Worm (Caenorhabditis elegans) whole organism, early embryonic: ENCODE results near the gene srg-6.

Experiments used
- B0310.2 ChIP-seq: sonication (generic microtip); optimal IDR thresholded peaks from 2 replicates; lab custom pipeline; 2016; ENCODE audit warnings: mild to moderate bottlenecking, missing genetic modification characterization, missing compliant biosample characterization
- F13C5.2 ChIP-seq: sonication (generic microtip); optimal IDR thresholded peaks from 2 replicates; lab custom pipeline; 2017; ENCODE audit warnings: mild to moderate bottlenecking, missing genetic modification characterization, inconsistent platforms, missing compliant biosample characterization
- aly-1 ChIP-seq: sonication (generic microtip); optimal IDR thresholded peaks from 2 replicates; lab custom pipeline; 2016; ENCODE audit warnings: missing genetic modification characterization, missing compliant biosample characterization
- ama-1 ChIP-seq: fragments of 150-350 bp; optimal IDR thresholded peaks from 2 replicates; lab custom pipeline; 2014
- ceh-13 ChIP-seq: fragments of 200-800 bp; sonication (Bioruptor generic); optimal IDR thresholded peaks from 2 replicates; lab custom pipeline; 2018; ENCODE audit warnings: mild to moderate bottlenecking, missing genetic modification characterization, missing compliant biosample characterization
- ceh-36 ChIP-seq: sonication (generic microtip); optimal IDR thresholded peaks from 2 replicates; lab custom pipeline; 2016; ENCODE audit warnings: missing genetic modification characterization, inconsistent platforms, missing compliant biosample characterization
- ets-7 ChIP-seq: sonication (generic microtip); optimal IDR thresholded peaks from 2 replicates; lab custom pipeline; 2016; ENCODE audit warnings: missing genotype, missing genetic modification characterization, missing compliant biosample characterization
- flt-1 ChIP-seq: fragments of 200-800 bp; sonication (Bioruptor generic); IDR thresholded peaks from 2 replicates; pipeline ENCODE4 v1.3.6; 2022; ENCODE audit warnings: missing genetic modification characterization, missing compliant biosample characterization
- hmbx-1 ChIP-seq: sonication (generic microtip); optimal IDR thresholded peaks from 2 replicates; lab custom pipeline; 2016; ENCODE audit warnings: mild to moderate bottlenecking, missing genetic modification characterization, missing compliant biosample characterization
- hmg-4 ChIP-seq: fragments of 200-800 bp; sonication (Bioruptor generic); optimal IDR thresholded peaks from 2 replicates; lab custom pipeline; 2018; ENCODE audit warnings: mild to moderate bottlenecking, missing genetic modification characterization, missing compliant biosample characterization
- hnd-1 ChIP-seq: sonication (generic microtip); optimal IDR thresholded peaks from 2 replicates; lab custom pipeline; 2016; ENCODE audit warnings: missing genetic modification characterization, missing compliant biosample characterization
- pes-1 ChIP-seq: fragments of 200-800 bp; sonication (Bioruptor generic); IDR thresholded peaks from 2 replicates; pipeline ENCODE4 v1.3.6; 2022; ENCODE audit warnings: missing genetic modification reagents, missing genetic modification characterization, missing compliant biosample characterization
- scrt-1 ChIP-seq: fragments of 200-800 bp; sonication (Bioruptor generic); IDR thresholded peaks from 2 replicates; pipeline ENCODE4 v1.3.6; 2022; ENCODE audit warnings: missing genetic modification characterization, missing compliant biosample characterization
- sea-1 ChIP-seq: fragments of 200-800 bp; sonication (Bioruptor generic); conservative IDR thresholded peaks from 2 replicates; pipeline ENCODE4 v1.3.6; 2022; ENCODE audit warnings: missing genetic modification characterization, missing compliant biosample characterization
- tbx-11 ChIP-seq: fragments of 200-800 bp; sonication (Bioruptor generic); IDR thresholded peaks from 2 replicates; pipeline ENCODE4 v1.3.6; 2022; ENCODE audit warnings: missing genetic modification characterization, missing compliant biosample characterization
- tbx-37 ChIP-seq: fragments of 200-800 bp; sonication (Bioruptor generic); conservative IDR thresholded peaks from 2 replicates; pipeline ENCODE4 v1.3.6; 2022; ENCODE audit warnings: missing genetic modification reagents, missing genetic modification characterization, missing compliant biosample characterization
- tra-4 ChIP-seq: sonication (generic microtip); optimal IDR thresholded peaks from 2 replicates; lab custom pipeline; 2017; ENCODE audit warnings: missing genetic modification characterization, missing compliant biosample characterization

The srg-6 gene

DNA sequence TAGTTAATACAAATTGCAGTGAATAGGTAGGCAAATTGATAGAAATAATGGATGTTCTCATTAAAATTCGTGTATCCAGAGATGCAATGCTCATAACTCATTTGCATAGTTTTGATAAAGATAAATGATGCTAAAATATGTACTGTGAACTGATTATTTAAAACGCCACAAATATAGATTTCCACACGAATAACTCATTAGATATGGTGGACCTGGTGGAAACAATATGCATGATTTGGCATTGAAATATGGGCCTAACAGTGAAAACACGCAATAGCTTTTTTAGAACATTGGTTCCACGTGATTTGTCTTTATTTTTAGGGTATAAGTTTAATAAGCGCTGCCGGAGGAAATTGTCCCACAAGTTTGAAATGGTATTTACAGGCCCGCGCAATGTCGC is 4.5 kb upstream of the srg-6 start, which contains the start of gene srg-3:
Gene srg-3, minus strand, starts transcription at position 101 of the 400 bp plus-strand sequence.
- TF ChIP-seq ama-1 (lab: Kevin White, UChicago) (no peak), aly-1 (tag; lab: Kevin White, UChicago) (no peak), hnd-1 (tag; lab: Kevin White, UChicago) (no peak), pes-1 (GFP tag; lab: Robert Waterston, UW) (no peak), sea-1 (no peak), tbx-11 (GFP tag; lab: Robert Waterston, UW) (no peak), ets-7 (no peak), B0310.2 (tag; lab: Kevin White, UChicago) (no peak), flt-1 (GFP tag; lab: Robert Waterston, UW) (no peak), tbx-37 (GFP tag; lab: Robert Waterston, UW) (no peak), scrt-1 (no peak), hmbx-1 (no peak), tra-4 (no peak), ceh-36 (tag; lab: Kevin White, UChicago) (no peak), hmg-4 (GFP tag; lab: Kevin White, UChicago) (no peak)

DNA sequence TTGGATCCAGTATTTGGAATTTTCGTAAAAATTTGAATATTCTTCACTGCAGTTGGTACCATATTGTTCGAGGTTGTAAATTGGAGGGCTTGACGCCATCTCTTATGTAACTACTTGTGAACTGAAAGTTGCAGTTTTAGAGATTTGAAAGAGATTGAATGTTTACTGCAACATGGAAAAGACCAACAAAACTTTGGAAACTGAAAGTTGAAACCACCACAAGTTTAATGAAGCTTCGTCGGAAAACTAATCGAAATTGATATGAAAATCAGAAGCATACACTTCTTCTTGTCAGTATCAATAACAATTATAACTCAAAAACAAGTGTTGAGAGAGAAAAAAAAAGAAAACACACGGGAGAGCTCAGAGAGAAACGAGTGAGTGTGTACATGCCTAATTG is 2.2 kb upstream of the srg-6 start, which contains the start of gene srg-7:
Gene srg-7, minus strand, starts transcription at position 101 of the 400 bp plus-strand sequence.
- TF ChIP-seq F13C5.2 (tag; lab: Kevin White, UChicago) (no peak), tra-4 (no peak), tbx-11 (GFP tag; lab: Robert Waterston, UW) (no peak), ceh-13 (GFP tag; lab: Kevin White, UChicago) (no peak), B0310.2 (tag; lab: Kevin White, UChicago) (no peak), pes-1 (GFP tag; lab: Robert Waterston, UW) (no peak), sea-1 (no peak), flt-1 (GFP tag; lab: Robert Waterston, UW) (no peak), ets-7 (no peak), ceh-36 (tag; lab: Kevin White, UChicago) (no peak), hmbx-1 (no peak), ama-1 (lab: Kevin White, UChicago) (no peak), hnd-1 (tag; lab: Kevin White, UChicago) (no peak), hmg-4 (GFP tag; lab: Kevin White, UChicago) (no peak)

DNA sequence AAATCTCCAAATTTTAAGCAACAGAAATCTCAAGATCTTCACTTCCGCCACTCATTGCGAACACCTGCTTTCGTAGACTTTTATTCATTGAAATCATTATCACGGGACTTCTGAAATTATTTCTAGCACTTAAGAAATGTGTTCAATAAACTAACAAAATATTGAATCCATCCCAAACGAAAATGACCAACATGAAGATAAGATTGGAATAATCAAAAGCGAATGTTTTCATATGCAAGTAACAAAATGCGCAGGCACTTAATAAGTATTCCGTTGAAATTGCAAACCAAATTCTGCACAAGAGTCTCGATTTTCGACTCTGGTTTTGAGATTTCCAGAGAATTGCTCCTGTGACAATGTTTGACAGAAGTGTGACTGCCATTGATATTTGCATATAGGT is 1.4 kb downstream of the srg-6 start, which contains the start of gene srg-5:
Gene srg-5, minus strand, starts transcription at position 101 of the 400 bp plus-strand sequence.
- no peak for TF ChIP-seq hmg-4 (GFP tag; lab: Kevin White, UChicago)
- no peak for TF ChIP-seq aly-1 (tag; lab: Kevin White, UChicago)
- no peak for TF ChIP-seq ceh-13 (GFP tag; lab: Kevin White, UChicago)
- no peak for TF ChIP-seq ets-7
- no peak for TF ChIP-seq hnd-1 (tag; lab: Kevin White, UChicago)
- TF ChIP-seq ama-1 (lab: Kevin White, UChicago), result no peak
- TF ChIP-seq ceh-36 (tag; lab: Kevin White, UChicago), result no peak

DNA sequence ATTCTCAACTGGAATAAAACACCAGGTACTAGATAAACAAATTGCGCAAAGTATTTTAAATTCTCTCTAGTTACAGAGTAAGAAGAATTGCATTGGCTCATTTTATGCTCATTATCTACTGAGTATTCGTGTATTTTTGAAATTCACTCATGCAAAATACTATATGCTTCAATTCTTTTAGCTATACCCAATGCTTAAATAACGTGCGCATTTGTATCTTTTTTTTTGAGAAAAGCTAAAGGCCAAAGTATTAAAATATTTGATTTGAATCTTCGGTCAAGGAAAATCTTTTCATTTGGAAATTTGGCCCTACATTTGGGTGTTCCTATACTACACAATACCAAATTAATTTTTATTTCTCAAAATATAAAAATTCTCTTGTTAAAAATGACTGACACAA is 3.8 kb downstream of the srg-6 start, which contains the start of gene srg-4:
Gene srg-4, minus strand, starts transcription at position 101 of the 400 bp plus-strand sequence.
- TF ChIP-seq tra-4 (no peak), hmbx-1 (no peak), tbx-11 (GFP tag; lab: Robert Waterston, UW) (no peak), hnd-1 (tag; lab: Kevin White, UChicago) (no peak), F13C5.2 (tag; lab: Kevin White, UChicago) (no peak), ceh-36 (tag; lab: Kevin White, UChicago) (no peak), tbx-37 (GFP tag; lab: Robert Waterston, UW) (no peak), sea-1 (no peak), flt-1 (GFP tag; lab: Robert Waterston, UW) (no peak), ama-1 (lab: Kevin White, UChicago) (no peak), aly-1 (tag; lab: Kevin White, UChicago) (no peak), ets-7 (no peak), B0310.2 (tag; lab: Kevin White, UChicago) (no peak), pes-1 (GFP tag; lab: Robert Waterston, UW) (no peak), scrt-1 (no peak), hmg-4 (GFP tag; lab: Kevin White, UChicago) (no peak), ceh-13 (GFP tag; lab: Kevin White, UChicago) (no peak)

DNA sequence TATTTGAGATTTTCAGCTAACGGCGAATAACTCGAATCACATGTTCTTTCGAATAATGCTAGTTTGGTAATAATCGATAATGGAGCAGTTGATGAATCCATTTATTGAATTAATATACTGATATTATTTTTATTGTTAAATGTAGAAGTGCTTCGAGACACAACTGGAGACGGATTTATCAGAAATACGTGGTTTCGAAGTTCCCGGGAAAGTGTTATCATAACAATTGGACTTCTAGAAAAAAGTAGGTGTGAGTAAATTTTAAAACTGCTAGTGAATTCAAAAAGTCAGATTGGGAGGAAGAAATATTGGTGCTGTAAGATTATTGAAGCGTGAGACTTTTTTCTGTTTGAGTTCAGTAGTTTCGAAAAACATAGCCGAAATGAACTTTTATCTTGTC is 5.7 kb downstream of the srg-6 start, which contains the start of gene srg-2:
Gene srg-2, minus strand, starts transcription at position 101 of the 400 bp plus-strand sequence.
- TF ChIP-seq sea-1, result no peak

DNA sequence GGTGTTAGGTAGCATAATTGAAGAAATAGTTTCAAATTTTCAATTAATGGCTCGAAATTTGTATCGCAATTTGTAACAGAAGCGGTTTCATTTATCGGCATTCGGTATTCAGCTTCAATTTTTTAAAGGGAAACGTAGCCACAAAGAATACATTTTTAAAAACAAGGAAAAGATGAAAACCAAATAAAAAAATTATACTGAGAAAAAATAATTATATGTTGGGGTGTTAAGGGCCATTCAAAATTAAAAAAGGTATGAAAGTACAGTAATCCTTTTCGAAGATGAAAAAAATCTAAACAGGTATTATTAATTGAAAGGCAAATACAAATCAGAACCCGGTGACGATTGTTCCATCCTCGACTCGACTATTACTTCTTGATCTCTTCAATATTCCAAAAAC is 7.5 kb downstream of the srg-6 start, which contains the start of gene srg-1:
Gene srg-1, minus strand, starts transcription at position 101 of the 400 bp plus-strand sequence.
- TF ChIP-seq scrt-1 (no peak), ets-7 (no peak), ceh-36 (tag; lab: Kevin White, UChicago) (no peak), tbx-37 (GFP tag; lab: Robert Waterston, UW) (no peak), pes-1 (GFP tag; lab: Robert Waterston, UW) (no peak)

DNA sequence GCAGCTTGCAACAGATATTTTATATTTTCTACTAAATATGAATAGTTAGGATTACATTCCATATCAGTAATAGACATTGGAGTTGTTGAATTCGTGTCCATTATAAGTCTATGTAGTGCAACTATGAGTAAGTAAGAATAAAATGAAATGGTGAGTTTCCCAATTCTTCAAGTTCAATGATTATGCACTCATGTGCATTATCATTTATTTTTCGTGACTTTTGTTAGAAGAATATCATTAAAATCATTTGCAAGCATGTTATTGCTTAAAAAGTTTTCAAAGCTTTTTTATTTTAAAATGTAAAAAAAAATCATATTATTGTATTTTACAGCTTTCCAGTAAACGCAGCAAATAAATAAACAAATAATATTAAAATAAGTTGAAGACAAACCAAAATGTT is 9.1 kb downstream of the srg-6 start, which contains the start of gene srg-9:
Gene srg-9, minus strand, starts transcription at position 101 of the 400 bp plus-strand sequence.
- no peak for TF ChIP-seq hmbx-1
- TF ChIP-seq B0310.2 (tag; lab: Kevin White, UChicago), result no peak
- no peak for TF ChIP-seq F13C5.2 (tag; lab: Kevin White, UChicago)
- no peak for TF ChIP-seq hmg-4 (GFP tag; lab: Kevin White, UChicago)
- TF ChIP-seq pes-1 (GFP tag; lab: Robert Waterston, UW), result no peak
- TF ChIP-seq sea-1, result no peak
- no peak for TF ChIP-seq flt-1 (GFP tag; lab: Robert Waterston, UW)
- TF ChIP-seq hnd-1 (tag; lab: Kevin White, UChicago), result no peak
- no peak for TF ChIP-seq aly-1 (tag; lab: Kevin White, UChicago)
- no peak for TF ChIP-seq tbx-37 (GFP tag; lab: Robert Waterston, UW)
- no peak for TF ChIP-seq ceh-13 (GFP tag; lab: Kevin White, UChicago)
- no peak for TF ChIP-seq scrt-1
- no peak for TF ChIP-seq ama-1 (lab: Kevin White, UChicago)
- TF ChIP-seq ets-7, result no peak
- no peak for TF ChIP-seq tbx-11 (GFP tag; lab: Robert Waterston, UW)
- no peak for TF ChIP-seq tra-4
- no peak for TF ChIP-seq ceh-36 (tag; lab: Kevin White, UChicago)
